Worm (Caenorhabditis elegans) whole organism, L4 larva: Measurements from ENCODE around the gene cyp-33C8.

ENCODE experiments used
- F10B5.3 ChIP-seq: sonication (generic microtip); optimal IDR thresholded peaks from 2 replicates; lab custom pipeline; 2016; ENCODE audit warnings: mild to moderate bottlenecking, missing genetic modification characterization, missing compliant biosample characterization
- Y48G9A.11 ChIP-seq: fragments of 200-800 bp; sonication (Bioruptor generic); IDR thresholded peaks from 2 replicates; pipeline ENCODE4 v1.3.6; 2022; ENCODE audit warnings: missing genetic modification reagents, missing genetic modification characterization, missing compliant biosample characterization
- ZK546.5 ChIP-seq, 2 experiments: sonication (generic microtip); optimal IDR thresholded peaks; 2 replicates each; lab custom pipeline; 2017; ENCODE audit warnings: missing biosample characterization in 2 of 2, missing genetic modification characterization in 2 of 2
- aha-1 ChIP-seq: fragments of 150-350 bp; peaks from one replicate; lab custom pipeline; 2014; ENCODE audit warnings: missing biosample characterization, missing genetic modification characterization
- ama-1 ChIP-seq: fragments of 150-350 bp; optimal IDR thresholded peaks from 2 replicates; lab custom pipeline; 2014; ENCODE audit warnings: inconsistent platforms, mixed read lengths
- ceh-28 ChIP-seq: fragments of 150-350 bp; optimal IDR thresholded peaks from 2 replicates; lab custom pipeline; 2014; ENCODE audit warnings: missing biosample characterization, missing genetic modification reagents, missing genetic modification characterization
- ceh-44 ChIP-seq: fragments of 200-800 bp; sonication (Bioruptor generic); IDR thresholded peaks from 2 replicates; pipeline ENCODE4 v1.3.6; 2022; ENCODE audit warnings: missing genetic modification reagents, missing genetic modification characterization, missing compliant biosample characterization
- daf-16 ChIP-seq, 3 experiments: sonication (generic microtip); optimal IDR thresholded peaks; 2 replicates each; lab custom pipeline; 2016 to 2017; ENCODE audit warnings: missing genetic modification characterization in 3 of 3, missing genetic modification reagents in 3 of 3, mild to moderate bottlenecking in 2 of 3, missing compliant biosample characterization in 2 of 3, missing biosample characterization in 1 of 3, moderate library complexity in 1 of 3
- daf-19 ChIP-seq: fragments of 200-800 bp; sonication (Bioruptor generic); conservative IDR thresholded peaks from 2 replicates; pipeline ENCODE4 v1.3.6; 2022; ENCODE audit warnings: missing genetic modification characterization, missing compliant biosample characterization
- dmd-6 ChIP-seq: fragments of 200-800 bp; sonication (Bioruptor generic); IDR thresholded peaks from 2 replicates; pipeline ENCODE4 v1.3.6; 2022; ENCODE audit warnings: missing genetic modification reagents, missing genetic modification characterization, missing compliant biosample characterization
- dve-1 ChIP-seq: sonication (generic microtip); optimal IDR thresholded peaks from 2 replicates; lab custom pipeline; 2017; ENCODE audit warnings: antibody characterized with exemption, mild to moderate bottlenecking, missing genetic modification characterization, missing compliant biosample characterization; ENCODE audit not compliant: insufficient read depth
- egl-43 ChIP-seq: fragments of 200-800 bp; sonication (Bioruptor generic); IDR thresholded peaks from 2 replicates; pipeline ENCODE4 v1.3.6; 2022; ENCODE audit warnings: missing genetic modification reagents, missing genetic modification characterization, missing compliant biosample characterization
- fkh-10 ChIP-seq: fragments of 150-350 bp; optimal IDR thresholded peaks from 2 replicates; lab custom pipeline; 2014; ENCODE audit warnings: missing biosample characterization, missing genetic modification reagents, missing genetic modification characterization
- hif-1 ChIP-seq, 2 experiments: sonication (generic microtip); optimal IDR thresholded peaks; 2 replicates each; lab custom pipeline; 2016 to 2017; ENCODE audit warnings: missing compliant biosample characterization in 2 of 2, missing genetic modification characterization in 2 of 2, missing genetic modification reagents in 2 of 2, missing genotype in 2 of 2, mild to moderate bottlenecking in 1 of 2
- hlh-11 ChIP-seq: fragments of 200-800 bp; sonication (Bioruptor generic); optimal IDR thresholded peaks from 2 replicates; lab custom pipeline; 2018; ENCODE audit warnings: mild to moderate bottlenecking, missing genetic modification characterization, missing compliant biosample characterization
- hlh-30 ChIP-seq: sonication (generic microtip); optimal IDR thresholded peaks from 2 replicates; lab custom pipeline; 2017; ENCODE audit warnings: antibody characterized with exemption, mild to moderate bottlenecking, missing genetic modification characterization, missing compliant biosample characterization; ENCODE audit not compliant: insufficient read depth
- jun-1 ChIP-seq: fragments of 150-350 bp; optimal IDR thresholded peaks from 2 replicates; lab custom pipeline; 2014; ENCODE audit warnings: missing biosample characterization, missing genetic modification reagents, missing genetic modification characterization
- lin-1 ChIP-seq: fragments of 200-800 bp; sonication (Bioruptor generic); IDR thresholded peaks from 2 replicates; pipeline ENCODE4 v1.3.6; 2022; ENCODE audit warnings: missing genetic modification reagents, missing genetic modification characterization, missing compliant biosample characterization
- lin-38 ChIP-seq: fragments of 200-800 bp; sonication (Bioruptor generic); IDR thresholded peaks from 2 replicates; pipeline ENCODE4 v1.3.6; 2022; ENCODE audit warnings: missing genetic modification reagents, missing genetic modification characterization, missing compliant biosample characterization
- lin-39 ChIP-seq: fragments of 150-350 bp; optimal IDR thresholded peaks from 2 replicates; lab custom pipeline; 2014; ENCODE audit warnings: missing biosample characterization, missing genetic modification reagents, missing genetic modification characterization
- lsy-2 ChIP-seq, 2 experiments: fragments of 150-350 bp in 1 of 2; sonication (generic microtip) in 1 of 2; optimal IDR thresholded peaks; 2 replicates each; lab custom pipeline; 2014 to 2017; ENCODE audit warnings: missing biosample characterization in 2 of 2, missing genetic modification characterization in 2 of 2
- nhr-10 ChIP-seq: fragments of 150-350 bp; optimal IDR thresholded peaks from 2 replicates; lab custom pipeline; 2014; ENCODE audit warnings: missing biosample characterization, missing genetic modification characterization
- nhr-237 ChIP-seq: sonication (generic microtip); optimal IDR thresholded peaks from 2 replicates; lab custom pipeline; 2017; ENCODE audit warnings: missing biosample characterization, missing genetic modification characterization
- nhr-25 ChIP-seq: sonication (generic microtip); optimal IDR thresholded peaks from 2 replicates; lab custom pipeline; 2017; ENCODE audit warnings: missing genetic modification characterization, mild to moderate bottlenecking, missing compliant biosample characterization, antibody characterized with exemption, moderate library complexity, borderline replicate concordance; ENCODE audit not compliant: insufficient read depth
- nhr-42 ChIP-seq: fragments of 200-800 bp; sonication (Bioruptor generic); IDR thresholded peaks from 2 replicates; pipeline ENCODE4 v1.3.6; 2022; ENCODE audit warnings: missing genetic modification characterization, missing compliant biosample characterization
- nhr-48 ChIP-seq: sonication (generic microtip); optimal IDR thresholded peaks from 2 replicates; lab custom pipeline; 2016; ENCODE audit warnings: mild to moderate bottlenecking, missing genetic modification characterization, missing compliant biosample characterization
- nhr-76 ChIP-seq: fragments of 150-350 bp; optimal IDR thresholded peaks from 2 replicates; lab custom pipeline; 2014; ENCODE audit warnings: missing biosample characterization, missing genetic modification characterization
- nhr-77 ChIP-seq: fragments of 150-350 bp; optimal IDR thresholded peaks from 2 replicates; lab custom pipeline; 2014; ENCODE audit warnings: missing biosample characterization, missing genetic modification characterization
- php-3 ChIP-seq: fragments of 200-800 bp; sonication (Bioruptor generic); IDR thresholded peaks from 2 replicates; pipeline ENCODE4 v1.3.6; 2022; ENCODE audit warnings: missing genetic modification reagents, missing genetic modification characterization, missing compliant biosample characterization
- saeg-2 ChIP-seq: fragments of 200-800 bp; sonication (Bioruptor generic); IDR thresholded peaks from 2 replicates; pipeline ENCODE4 v1.3.6; 2022; ENCODE audit warnings: missing genetic modification reagents, missing genetic modification characterization, missing compliant biosample characterization
- sdz-12 ChIP-seq: fragments of 200-800 bp; sonication (Bioruptor generic); optimal IDR thresholded peaks from 2 replicates; lab custom pipeline; 2018; ENCODE audit warnings: mild to moderate bottlenecking, missing genetic modification characterization, missing compliant biosample characterization
- set-16 ChIP-seq: fragments of 200-800 bp; sonication (Bioruptor generic); IDR thresholded peaks from 2 replicates; pipeline ENCODE4 v1.3.6; 2022; ENCODE audit warnings: missing genetic modification reagents, missing genetic modification characterization, missing compliant biosample characterization
- skn-1 ChIP-seq: fragments of 150-350 bp; optimal IDR thresholded peaks from 2 replicates; lab custom pipeline; 2014; ENCODE audit warnings: missing biosample characterization, missing genetic modification characterization
- spr-3 ChIP-seq: fragments of 200-800 bp; sonication (Bioruptor generic); optimal IDR thresholded peaks from 2 replicates; lab custom pipeline; 2018; ENCODE audit warnings: mild to moderate bottlenecking, missing genetic modification characterization, missing compliant biosample characterization
- unc-39 ChIP-seq: sonication (generic microtip); optimal IDR thresholded peaks from 2 replicates; lab custom pipeline; 2017; ENCODE audit warnings: missing biosample characterization, missing genetic modification characterization
- zag-1 ChIP-seq: fragments of 150-350 bp; optimal IDR thresholded peaks from 2 replicates; lab custom pipeline; 2014; ENCODE audit warnings: missing biosample characterization, missing genetic modification characterization
- zfp-2 ChIP-seq: sonication (generic microtip); optimal IDR thresholded peaks from 2 replicates; lab custom pipeline; 2016; ENCODE audit warnings: mild to moderate bottlenecking, missing genetic modification characterization, missing compliant biosample characterization
- zip-11 ChIP-seq: fragments of 200-800 bp; sonication (Bioruptor generic); IDR thresholded peaks from 2 replicates; pipeline ENCODE4 v1.3.6; 2022; ENCODE audit warnings: missing genetic modification characterization, missing compliant biosample characterization
- ztf-11 ChIP-seq: fragments of 150-350 bp; optimal IDR thresholded peaks from 2 replicates; lab custom pipeline; 2014; ENCODE audit warnings: missing biosample characterization, missing genetic modification characterization

cyp-33C8 gene

ce11 chrV:3776946-3777345 is 26.4 kb downstream of the cyp-33C8 start (continued):
- TF ChIP-seq ceh-44 (GFP tag; lab: Robert Waterston, UW) (no peak), saeg-2 (GFP tag; lab: Robert Waterston, UW) (no peak), zip-11 (GFP tag; lab: Robert Waterston, UW) (no peak)

ce11 chrV:3776086-3776589 is 27.2 kb downstream of the cyp-33C8 start, which contains the start of gene cysl-3:
TSS of gene cysl-3 (minus strand) at chrV:3776136.
- TF ChIP-seq lin-39 = no peak
- TF ChIP-seq daf-16 (GFP tag; optimal IDR thresholded peaks at IDR 0.05; lab: Kevin White, UChicago) = no peak
- TF ChIP-seq daf-16 (tag; optimal IDR thresholded peaks at IDR 0.05; lab: Kevin White, UChicago) = peak; percentile 29

- TF ChIP-seq dmd-6 (GFP tag; lab: Robert Waterston, UW) (peak; percentile 18; the same call in 1 of the 2 replicates), hif-1 (tag; optimal IDR thresholded peaks at IDR 0.05; lab: Kevin White, UChicago) (peak in 1 of 2 experiments; percentile 17), nhr-77 (tag; lab: Kevin White, UChicago) (no peak), nhr-237 (tag; lab: Kevin White, UChicago) (no peak), dve-1 (tag; lab: Kevin White, UChicago) (no peak), aha-1 (tag; lab: Kevin White, UChicago) (peak; percentile 34), daf-16 (GFP tag; optimal IDR thresholded peaks at IDR 0.05; lab: Kevin White, UChicago) (no peak), daf-16 (tag; optimal IDR thresholded peaks at IDR 0.05; lab: Kevin White, UChicago) (peak; percentile 20), php-3 (GFP tag; lab: Robert Waterston, UW) (0 out of 2 replicates have a peak, but pooled peaks have one; percentile 32), Y48G9A.11 (0 out of 2 replicates have a peak, but pooled peaks have one; percentile 5), unc-39 (tag; lab: Kevin White, UChicago) (no peak), set-16 (GFP tag; lab: Robert Waterston, UW) (peak; percentile 70), nhr-25 (no peak)
Observed at ce11 chrV:3774653-3775052, 28.7 kb downstream of the cyp-33C8 start.

- TF ChIP-seq set-16 (GFP tag; lab: Robert Waterston, UW) = peak; percentile 63; the same call in 1 of the 2 replicates
- no peak for TF ChIP-seq F10B5.3 (tag; lab: Kevin White, UChicago)
Observed at ce11 chrV:3773618-3774017, 29.7 kb downstream of the cyp-33C8 start.

- TF ChIP-seq fkh-10 (GFP tag; lab: Kevin White, UChicago) (no peak), ZK546.5 (tag; optimal IDR thresholded peaks at IDR 0.05; lab: Kevin White, UChicago) (no peak), spr-3 (no peak), lin-1 (GFP tag; lab: Robert Waterston, UW) (no peak), Y48G9A.11 (no peak), hlh-30 (tag; lab: Kevin White, UChicago) (peak; percentile 41), ama-1 (lab: Kevin White, UChicago) (no peak), egl-43 (no peak), php-3 (GFP tag; lab: Robert Waterston, UW) (no peak), nhr-48 (peak; percentile 27), dmd-6 (GFP tag; lab: Robert Waterston, UW) (peak; percentile 35), nhr-42 (no peak), hif-1 (tag; optimal IDR thresholded peaks at IDR 0.05; lab: Kevin White, UChicago) (peak; percentile 86 to 98), unc-39 (tag; lab: Kevin White, UChicago) (no peak), zag-1 (tag; lab: Kevin White, UChicago) (no peak), sdz-12 (GFP tag; lab: Kevin White, UChicago) (no peak), ztf-11 (tag; lab: Kevin White, UChicago) (no peak), ceh-28 (tag; lab: Kevin White, UChicago) (no peak), zfp-2 (no peak), daf-19 (GFP tag; lab: Robert Waterston, UW) (no peak), nhr-237 (tag; lab: Kevin White, UChicago) (no peak), nhr-10 (tag; lab: Kevin White, UChicago) (no peak), jun-1 (tag; lab: Kevin White, UChicago) (no peak), hlh-11 (tag; lab: Kevin White, UChicago) (peak; percentile 14), skn-1 (no peak), lin-38 (GFP tag; lab: Robert Waterston, UW) (no peak), nhr-76 (no peak), lsy-2 (tag; optimal IDR thresholded peaks at IDR 0.05; lab: Kevin White, UChicago) (no peak), nhr-77 (tag; lab: Kevin White, UChicago) (no peak), aha-1 (tag; lab: Kevin White, UChicago) (peak; percentile 98)
Observed at ce11 chrV:3771437-3772256, 31.7 kb downstream of the cyp-33C8 start, which contains the start of the genes R08E5.1 and rips-1. TSS of gene R08E5.1 (minus strand) at chrV:3771518. TSS of gene rips-1 (plus strand) at chrV:3772021.
